Worm (Caenorhabditis elegans) whole organism, midembryonic: ENCODE data around the gene C14E2.4.

Experiments
- cog-1 ChIP-seq: sonication (generic microtip); optimal IDR thresholded peaks from 2 replicates; lab custom pipeline; 2016; ENCODE audit warnings: missing genetic modification characterization, missing compliant biosample characterization
- flt-1 ChIP-seq: fragments of 200-800 bp; sonication (Bioruptor generic); IDR thresholded peaks from 2 replicates; pipeline ENCODE4 v1.3.6; 2022; ENCODE audit warnings: missing genetic modification characterization, missing compliant biosample characterization
- klf-2 ChIP-seq: fragments of 200-800 bp; sonication (Bioruptor generic); conservative IDR thresholded peaks from 2 replicates; pipeline ENCODE4 v1.3.6; 2022; ENCODE audit warnings: missing genetic modification reagents, missing genetic modification characterization, missing compliant biosample characterization
- med-1 ChIP-seq: sonication (generic microtip); optimal IDR thresholded peaks from 2 replicates; lab custom pipeline; 2017; ENCODE audit warnings: missing genetic modification characterization, mild to moderate bottlenecking, missing compliant biosample characterization, antibody characterized with exemption, missing genetic modification reagents; ENCODE audit not compliant: insufficient read depth
- ref-1 ChIP-seq: fragments of 200-800 bp; sonication (Bioruptor generic); conservative IDR thresholded peaks from 2 replicates; pipeline ENCODE4 v1.3.6; 2022; ENCODE audit warnings: missing genetic modification reagents, missing genetic modification characterization, missing compliant biosample characterization
- tab-1 ChIP-seq: fragments of 200-800 bp; sonication (Bioruptor generic); IDR thresholded peaks from 2 replicates; pipeline ENCODE4 v1.3.6; 2022; ENCODE audit warnings: missing genetic modification characterization, missing compliant biosample characterization
- ztf-23 ChIP-seq: fragments of 200-800 bp; sonication (Bioruptor generic); IDR thresholded peaks from 2 replicates; pipeline ENCODE4 v1.3.6; 2022; ENCODE audit warnings: missing genetic modification reagents, missing genetic modification characterization, missing compliant biosample characterization
- ztf-29 ChIP-seq: fragments of 200-800 bp; sonication (Bioruptor generic); IDR thresholded peaks from 2 replicates; pipeline ENCODE4 v1.3.6; 2022; ENCODE audit warnings: missing genetic modification reagents, missing genetic modification characterization, missing compliant biosample characterization

DNA sequence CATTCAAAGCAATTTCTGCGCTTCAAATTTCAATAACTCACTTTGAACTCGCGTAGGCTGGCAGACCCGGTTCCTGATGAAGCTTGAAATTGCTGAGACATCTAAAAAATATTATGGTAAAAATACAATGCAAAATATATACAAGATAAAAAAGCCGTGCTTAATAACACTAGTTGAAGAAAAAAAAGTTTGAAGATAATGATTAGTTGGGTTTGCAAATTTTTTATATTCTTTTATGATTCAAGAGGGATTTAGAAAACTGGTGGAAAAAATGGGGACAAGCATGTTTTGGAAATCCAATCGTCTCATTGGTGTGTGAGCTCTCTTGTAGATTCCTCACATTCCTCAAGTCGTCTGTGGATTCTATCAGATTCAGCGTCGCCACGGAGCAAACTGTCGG, 31.5 kb upstream of the C14E2.4 start, which contains the start of gene ceh-21:
- TF ChIP-seq cog-1 (tag; lab: Kevin White, UChicago) (no peak), flt-1 (no peak), ztf-29 (GFP tag; lab: Robert Waterston, UW) (no peak), tab-1 (GFP tag; lab: Robert Waterston, UW) (no peak), med-1 (no peak), ztf-23 (GFP tag; lab: Robert Waterston, UW) (no peak), ref-1 (GFP tag; lab: Robert Waterston, UW) (no peak), klf-2 (GFP tag; lab: Robert Waterston, UW) (no peak)
